Worm (Caenorhabditis elegans): ENCODE measurements around the gene Y94H6A.5.

Y94H6A.5 gene

ce11 chrIV:2709590-2710201 is 5.9 kb upstream of the Y94H6A.5 start (continued):
- TF ChIP-seq unc-62 (GFP tag; optimal IDR thresholded peaks at IDR 0.05) (no peak), lin-26 (GFP tag; IDR thresholded peaks at IDR 0.05) (no peak), athp-1 (tag; optimal IDR thresholded peaks at IDR 0.05) (no peak), egl-44 (GFP tag; IDR thresholded peaks at IDR 0.05) (peak; percentile 65; the same call in 1 of the 2 replicates), F57A8.1 (GFP tag; optimal IDR thresholded peaks at IDR 0.05) (no peak), hrde-1 (tag; optimal IDR thresholded peaks at IDR 0.05; ENCODE audit: borderline replicate concordance) (no peak), rpc-1 (optimal IDR thresholded peaks at IDR 0.05) (no peak), rpc-1 (tag; optimal IDR thresholded peaks at IDR 0.05) (no peak), F23B12.7 (tag; optimal IDR thresholded peaks at IDR 0.05; ENCODE audit: insufficient read depth) (no peak), ztf-22 (GFP tag; optimal IDR thresholded peaks at IDR 0.05) (peak; percentile 90), ztf-3 (GFP tag; optimal IDR thresholded peaks at IDR 0.05) (peak; percentile 26), T26A5.8 (tag; optimal IDR thresholded peaks at IDR 0.05) (no peak), nhr-27 (tag; optimal IDR thresholded peaks at IDR 0.05) (no peak), madf-8 (GFP tag; conservative IDR thresholded peaks at IDR 0.05) (no peak), ztf-6 (GFP tag; IDR thresholded peaks at IDR 0.05) (no peak), Y95B8A.8 (GFP tag; IDR thresholded peaks at IDR 0.05) (peak; percentile 77), aptf-2 (GFP tag; conservative IDR thresholded peaks at IDR 0.05) (no peak), ceh-27 (GFP tag; optimal IDR thresholded peaks at IDR 0.05) (no peak), attf-3 (GFP tag; conservative IDR thresholded peaks at IDR 0.05) (no peak), dpl-1 (GFP tag; optimal IDR thresholded peaks at IDR 0.05) (no peak), nhr-179 (tag; optimal IDR thresholded peaks at IDR 0.05) (no peak), atf-7 (tag; optimal IDR thresholded peaks at IDR 0.05) (peak; percentile 65), efl-1 (GFP tag; optimal IDR thresholded peaks at IDR 0.05) (no peak), mcd-1 (GFP tag; IDR thresholded peaks at IDR 0.05) (no peak), F39B2.1 (GFP tag; IDR thresholded peaks at IDR 0.05) (no peak), T07F8.4 (tag; optimal IDR thresholded peaks at IDR 0.05) (no peak), dox-1 (GFP tag; IDR thresholded peaks at IDR 0.05) (no peak; the same call in 1 of the 2 replicates), die-1 (tag; optimal IDR thresholded peaks at IDR 0.05) (no peak), zim-3 (tag; optimal IDR thresholded peaks at IDR 0.05) (no peak), aptf-3 (GFP tag; IDR thresholded peaks at IDR 0.05) (no peak), attf-6 (GFP tag; IDR thresholded peaks at IDR 0.05) (no peak), rec-8 (tag; optimal IDR thresholded peaks at IDR 0.05) (no peak), ztf-28 (GFP tag; IDR thresholded peaks at IDR 0.05) (no peak), cebp-2 (GFP tag; IDR thresholded peaks at IDR 0.05) (no peak), sdz-38 (tag; optimal IDR thresholded peaks at IDR 0.05) (no peak), nhr-90 (tag; optimal IDR thresholded peaks at IDR 0.05) (no peak), him-1 (tag; optimal IDR thresholded peaks at IDR 0.05) (no peak), B0261.1 (tag; optimal IDR thresholded peaks at IDR 0.05) (no peak), madf-10 (tag; optimal IDR thresholded peaks at IDR 0.05) (peak; percentile 60), hsf-1 (GFP tag; IDR thresholded peaks at IDR 0.05) (0 out of 2 replicates have a peak, but pooled peaks have one; percentile 54), zfh-2 (GFP tag; conservative IDR thresholded peaks at IDR 0.05) (no peak), snpc-1.1 (tag; optimal IDR thresholded peaks at IDR 0.05; ENCODE audit: insufficient read depth) (no peak)

Measured in whole organism, young adult.